Worm (Caenorhabditis elegans) whole organism, late embryonic: ENCODE results near the gene ador-1.

Source experiments
- F13H6.1 ChIP-seq: sonication (generic microtip); optimal IDR thresholded peaks from 2 replicates; lab custom pipeline; 2016; ENCODE audit warnings: missing genetic modification characterization, missing compliant biosample characterization
- K02D7.2 ChIP-seq: sonication (generic microtip); optimal IDR thresholded peaks from 2 replicates; lab custom pipeline; 2017; ENCODE audit warnings: mild to moderate bottlenecking, missing genetic modification characterization, missing compliant biosample characterization
- K09A11.1 ChIP-seq: sonication (generic microtip); optimal IDR thresholded peaks from 2 replicates; lab custom pipeline; 2017; ENCODE audit warnings: antibody characterized with exemption, mild to moderate bottlenecking, missing genetic modification characterization, missing compliant biosample characterization; ENCODE audit not compliant: insufficient read depth
- T23F11.4 ChIP-seq: fragments of 200-800 bp; sonication (Bioruptor generic); optimal IDR thresholded peaks from 2 replicates; lab custom pipeline; 2018; ENCODE audit warnings: mild to moderate bottlenecking, missing genetic modification characterization, missing compliant biosample characterization
- ceh-19 ChIP-seq: fragments of 200-800 bp; sonication (Bioruptor generic); optimal IDR thresholded peaks from 2 replicates; lab custom pipeline; 2018; ENCODE audit warnings: mild to moderate bottlenecking, missing genetic modification characterization, missing compliant biosample characterization
- ceh-22 ChIP-seq: sonication (generic microtip); optimal IDR thresholded peaks from 2 replicates; lab custom pipeline; 2017; ENCODE audit warnings: missing biosample characterization, missing genetic modification characterization
- ceh-24 ChIP-seq: sonication (generic microtip); optimal IDR thresholded peaks from 2 replicates; lab custom pipeline; 2016; ENCODE audit warnings: mild to moderate bottlenecking, missing genetic modification characterization, missing compliant biosample characterization
- ceh-30 ChIP-seq: fragments of 150-350 bp; optimal IDR thresholded peaks from 2 replicates; lab custom pipeline; 2014; ENCODE audit warnings: missing biosample characterization, missing genetic modification characterization
- ceh-34 ChIP-seq: sonication (generic microtip); optimal IDR thresholded peaks from 2 replicates; lab custom pipeline; 2016; ENCODE audit warnings: mild to moderate bottlenecking, missing genetic modification characterization, missing compliant biosample characterization
- ceh-48 ChIP-seq: sonication (generic microtip); optimal IDR thresholded peaks from 2 replicates; lab custom pipeline; 2016; ENCODE audit warnings: missing genetic modification characterization, inconsistent platforms, missing compliant biosample characterization
- ceh-6 ChIP-seq: fragments of 200-800 bp; sonication (Bioruptor generic); optimal IDR thresholded peaks from 2 replicates; lab custom pipeline; 2018; ENCODE audit warnings: mild to moderate bottlenecking, missing genetic modification characterization, missing compliant biosample characterization
- ceh-9 ChIP-seq: sonication (generic microtip); optimal IDR thresholded peaks from 2 replicates; lab custom pipeline; 2016; ENCODE audit warnings: mild to moderate bottlenecking, missing genetic modification characterization, inconsistent platforms, missing compliant biosample characterization
- che-1 ChIP-seq: sonication (generic microtip); optimal IDR thresholded peaks from 2 replicates; lab custom pipeline; 2016; ENCODE audit warnings: mild to moderate bottlenecking, missing genetic modification characterization, missing compliant biosample characterization
- dve-1 ChIP-seq: sonication (generic microtip); optimal IDR thresholded peaks from 2 replicates; lab custom pipeline; 2017; ENCODE audit warnings: antibody characterized with exemption, mild to moderate bottlenecking, missing genetic modification characterization, missing compliant biosample characterization
- elt-2 ChIP-seq: sonication (generic microtip); optimal IDR thresholded peaks from 2 replicates; lab custom pipeline; 2016; ENCODE audit warnings: missing genetic modification reagents, missing genetic modification characterization, missing compliant biosample characterization
- elt-4 ChIP-seq: sonication (generic microtip); optimal IDR thresholded peaks from 2 replicates; lab custom pipeline; 2016; ENCODE audit warnings: missing genetic modification characterization, missing compliant biosample characterization
- eyg-1 ChIP-seq: sonication (generic microtip); optimal IDR thresholded peaks from 2 replicates; lab custom pipeline; 2016; ENCODE audit warnings: missing genotype, missing genetic modification characterization, missing compliant biosample characterization
- fkh-6 ChIP-seq: sonication (generic microtip); optimal IDR thresholded peaks from 2 replicates; lab custom pipeline; 2016; ENCODE audit warnings: missing genetic modification characterization, missing compliant biosample characterization
- gmeb-2 ChIP-seq: sonication (generic microtip); optimal IDR thresholded peaks from 2 replicates; lab custom pipeline; 2016; ENCODE audit warnings: missing genetic modification characterization, inconsistent platforms, missing compliant biosample characterization
- hlh-13 ChIP-seq: fragments of 200-800 bp; sonication (Bioruptor generic); optimal IDR thresholded peaks from 2 replicates; lab custom pipeline; 2018; ENCODE audit warnings: mild to moderate bottlenecking, missing genetic modification characterization, missing compliant biosample characterization
- hlh-8 ChIP-seq: sonication (generic microtip); optimal IDR thresholded peaks from 2 replicates; lab custom pipeline; 2016; ENCODE audit warnings: missing genotype, missing genetic modification characterization, missing compliant biosample characterization
- lim-6 ChIP-seq: sonication (generic microtip); optimal IDR thresholded peaks from 2 replicates; lab custom pipeline; 2016; ENCODE audit warnings: missing genetic modification characterization, missing compliant biosample characterization
- lin-11 ChIP-seq: fragments of 200-800 bp; sonication (Bioruptor generic); optimal IDR thresholded peaks from 2 replicates; lab custom pipeline; 2018; ENCODE audit warnings: mild to moderate bottlenecking, missing genetic modification characterization, missing compliant biosample characterization
- madf-2 ChIP-seq: sonication (generic microtip); optimal IDR thresholded peaks from 2 replicates; lab custom pipeline; 2017; ENCODE audit warnings: missing genetic modification characterization, missing compliant biosample characterization
- mec-3 ChIP-seq: sonication (generic microtip); optimal IDR thresholded peaks from 2 replicates; lab custom pipeline; 2016; ENCODE audit warnings: borderline replicate concordance, missing genetic modification characterization, missing compliant biosample characterization
- nfya-1 ChIP-seq: sonication (generic microtip); optimal IDR thresholded peaks from 2 replicates; lab custom pipeline; 2017; ENCODE audit warnings: missing genetic modification characterization, mild to moderate bottlenecking, missing compliant biosample characterization, antibody characterized with exemption, moderate library complexity
- nhr-11 ChIP-seq: fragments of 150-350 bp; optimal IDR thresholded peaks from 2 replicates; lab custom pipeline; 2014; ENCODE audit warnings: missing biosample characterization, missing genetic modification characterization
- nhr-232 ChIP-seq: sonication (generic microtip); optimal IDR thresholded peaks from 2 replicates; lab custom pipeline; 2016; ENCODE audit warnings: missing genetic modification characterization, missing compliant biosample characterization
- odd-2 ChIP-seq: sonication (generic microtip); optimal IDR thresholded peaks from 2 replicates; lab custom pipeline; 2017; ENCODE audit warnings: antibody characterized with exemption, mild to moderate bottlenecking, missing genetic modification characterization, missing compliant biosample characterization
- pag-3 ChIP-seq: sonication (generic microtip); optimal IDR thresholded peaks from 2 replicates; lab custom pipeline; 2016; ENCODE audit warnings: missing compliant biosample characterization, missing genetic modification characterization, borderline replicate concordance
- pat-9 ChIP-seq: fragments of 200-800 bp; sonication (Bioruptor generic); optimal IDR thresholded peaks from 2 replicates; lab custom pipeline; 2018; ENCODE audit warnings: mild to moderate bottlenecking, missing genetic modification characterization, moderate library complexity, missing compliant biosample characterization
- pqm-1 ChIP-seq: sonication (generic microtip); optimal IDR thresholded peaks from 2 replicates; lab custom pipeline; 2016; ENCODE audit warnings: missing genetic modification characterization, missing compliant biosample characterization
- rnt-1 ChIP-seq: sonication (generic microtip); optimal IDR thresholded peaks from 2 replicates; lab custom pipeline; 2016; ENCODE audit warnings: missing genetic modification characterization, missing compliant biosample characterization
- sdc-2 ChIP-seq: sonication (generic microtip); optimal IDR thresholded peaks from 2 replicates; lab custom pipeline; 2016; ENCODE audit warnings: missing genotype, missing genetic modification characterization, missing compliant biosample characterization
- syd-9 ChIP-seq: sonication (generic microtip); optimal IDR thresholded peaks from 2 replicates; lab custom pipeline; 2016; ENCODE audit warnings: mild to moderate bottlenecking, missing genetic modification characterization, moderate library complexity, missing compliant biosample characterization
- tbx-7 ChIP-seq: sonication (generic microtip); optimal IDR thresholded peaks from 2 replicates; lab custom pipeline; 2016; ENCODE audit warnings: missing genotype, missing genetic modification characterization, missing compliant biosample characterization
- ttx-3 ChIP-seq: sonication (generic microtip); optimal IDR thresholded peaks from 2 replicates; lab custom pipeline; 2016; ENCODE audit warnings: missing genetic modification reagents, missing genetic modification characterization, missing compliant biosample characterization
- unc-3 ChIP-seq, 2 experiments: fragments of 200-800 bp in 1 of 2; sonication (Bioruptor generic) in 1 of 2; sonication (generic microtip) in 1 of 2; conservative IDR thresholded peaks in 1 of 2; optimal IDR thresholded peaks in 1 of 2; 2 replicates each; pipeline versions ENCODE4 v1.3.6 to Lab custom; 2016 to 2022; ENCODE audit warnings: missing compliant biosample characterization in 2 of 2, missing genetic modification characterization in 2 of 2, missing genetic modification reagents in 1 of 2
- unc-42 ChIP-seq: sonication (generic microtip); optimal IDR thresholded peaks from 2 replicates; lab custom pipeline; 2016; ENCODE audit warnings: missing genotype, missing genetic modification characterization, missing compliant biosample characterization
- unc-86 ChIP-seq: sonication (generic microtip); optimal IDR thresholded peaks from 2 replicates; lab custom pipeline; 2016; ENCODE audit warnings: missing genetic modification characterization, missing compliant biosample characterization
- ztf-16 ChIP-seq: sonication (generic microtip); optimal IDR thresholded peaks from 2 replicates; lab custom pipeline; 2017; ENCODE audit warnings: missing genetic modification characterization, missing compliant biosample characterization

The ador-1 gene

ce11 chrII:12514620-12515019 lies 11.9 kb upstream of the ador-1 start, which contains the start of gene srh-69:
Gene srh-69, minus strand, starts transcription at chrII:12514720.
- no peak for TF ChIP-seq lin-11 (tag; lab: Kevin White, UChicago)
- no peak for TF ChIP-seq che-1 (tag; lab: Kevin White, UChicago)
- no peak for TF ChIP-seq unc-86 (tag; lab: Kevin White, UChicago)
- no peak for TF ChIP-seq ceh-22 (tag; lab: Kevin White, UChicago)
- TF ChIP-seq mec-3: no peak
- TF ChIP-seq, all 69 proteins: peak for 0

DNA sequence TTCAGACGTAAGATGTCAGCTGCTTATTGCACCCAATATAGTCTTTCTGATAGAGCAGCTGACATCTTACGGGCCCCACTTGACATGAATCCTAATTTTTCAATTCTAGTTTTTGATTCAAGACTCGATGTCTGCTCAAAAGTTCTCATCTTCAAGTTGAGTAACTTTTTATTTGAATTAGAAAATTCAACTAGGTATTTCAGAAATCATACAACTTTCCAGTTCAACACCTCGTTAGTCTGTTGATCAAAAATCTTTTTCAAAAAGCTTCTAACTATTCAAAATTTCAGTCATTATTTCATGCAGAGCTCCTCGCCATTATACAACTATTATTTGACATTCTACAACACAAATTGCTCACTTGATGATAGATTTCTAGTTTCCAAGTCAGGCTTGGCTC lies 9.2 kb upstream of the ador-1 start, which contains the start of gene srh-73:
Gene srh-73 (plus strand): TSS at position 301 of the 400 bp plus-strand sequence.
- TF ChIP-seq ceh-6 (GFP tag; lab: Kevin White, UChicago) (no peak), tbx-7 (tag; lab: Kevin White, UChicago) (no peak), unc-86 (tag; lab: Kevin White, UChicago) (no peak), unc-3 (GFP tag; conservative IDR thresholded peaks at IDR 0.05; lab: Robert Waterston, UW) (no peak), unc-3 (tag; optimal IDR thresholded peaks at IDR 0.05; lab: Kevin White, UChicago) (no peak), pag-3 (no peak), ceh-30 (tag; lab: Kevin White, UChicago) (no peak), rnt-1 (tag; lab: Kevin White, UChicago) (no peak), gmeb-2 (tag; lab: Kevin White, UChicago) (no peak), hlh-8 (tag; lab: Kevin White, UChicago) (no peak), pat-9 (no peak), eyg-1 (tag; lab: Kevin White, UChicago) (no peak), madf-2 (tag; lab: Kevin White, UChicago) (no peak), lin-11 (tag; lab: Kevin White, UChicago) (no peak), F13H6.1 (tag; lab: Kevin White, UChicago) (no peak), pqm-1 (tag; lab: Kevin White, UChicago) (no peak), nhr-11 (tag; lab: Kevin White, UChicago) (no peak), unc-42 (tag; lab: Kevin White, UChicago) (no peak), nfya-1 (tag; lab: Kevin White, UChicago) (no peak), che-1 (tag; lab: Kevin White, UChicago) (no peak), ceh-48 (tag; lab: Kevin White, UChicago) (no peak)
- TF ChIP-seq, all 69 proteins: peak for 0

ce11 chrII:12508650-12509049 lies 6.0 kb upstream of the ador-1 start, which contains the start of gene srh-67:
Gene srh-67, plus strand, starts transcription at chrII:12508950.
- no peak for TF ChIP-seq dve-1 (tag; lab: Kevin White, UChicago)
- no peak for TF ChIP-seq ztf-16
- no peak for TF ChIP-seq K09A11.1 (tag; lab: Kevin White, UChicago)
- no peak for TF ChIP-seq ceh-9 (tag; lab: Kevin White, UChicago)
- TF ChIP-seq tbx-7 (tag; lab: Kevin White, UChicago): no peak
- TF ChIP-seq ceh-34: no peak
- no peak for TF ChIP-seq ttx-3 (tag; lab: Kevin White, UChicago)
- TF ChIP-seq T23F11.4: no peak
- no peak for TF ChIP-seq sdc-2 (tag; lab: Kevin White, UChicago)
- no peak for TF ChIP-seq odd-2 (tag; lab: Kevin White, UChicago)
- TF ChIP-seq elt-4 (tag; lab: Kevin White, UChicago): no peak
- no peak for TF ChIP-seq K02D7.2

DNA sequence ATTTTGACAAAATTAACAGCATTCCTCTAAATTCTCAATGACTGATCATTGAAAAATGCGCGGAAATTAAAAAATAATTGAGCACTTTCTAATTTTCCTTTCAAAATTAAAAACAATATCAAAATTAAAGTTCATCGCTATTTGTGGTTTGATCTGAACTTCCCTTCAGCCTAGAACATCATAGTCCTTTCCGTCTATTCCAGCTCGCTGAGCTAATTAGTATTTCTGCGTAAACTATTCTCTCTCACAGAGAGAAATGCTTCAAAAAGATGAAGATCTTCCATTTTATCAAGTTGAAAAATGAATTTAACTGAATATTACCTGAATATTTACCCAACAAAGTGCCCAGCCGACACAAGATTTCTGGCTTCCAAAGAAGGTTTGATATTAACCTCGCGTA lies 4.4 kb upstream of the ador-1 start, which contains the start of gene srh-68:
Gene srh-68 (plus strand): TSS at position 301 of the 400 bp plus-strand sequence.
- TF ChIP-seq elt-2 (tag; lab: Kevin White, UChicago): no peak
- no peak for TF ChIP-seq K02D7.2
- no peak for TF ChIP-seq nhr-232 (tag; lab: Kevin White, UChicago)
- no peak for TF ChIP-seq hlh-13 (GFP tag; lab: Kevin White, UChicago)
- no peak for TF ChIP-seq mec-3
- no peak for TF ChIP-seq eyg-1 (tag; lab: Kevin White, UChicago)
- no peak for TF ChIP-seq K09A11.1 (tag; lab: Kevin White, UChicago)
- no peak for TF ChIP-seq ceh-24 (tag; lab: Kevin White, UChicago)
- no peak for TF ChIP-seq fkh-6 (tag; lab: Kevin White, UChicago)
- TF ChIP-seq syd-9: no peak
- no peak for TF ChIP-seq ceh-19
- TF ChIP-seq che-1 (tag; lab: Kevin White, UChicago): no peak
- TF ChIP-seq lim-6 (tag; lab: Kevin White, UChicago): no peak
- TF ChIP-seq pag-3: no peak
